Worm (Caenorhabditis elegans) whole organism, L1 larva: ENCODE data around the gene T25F10.3.

Experiments
- ces-1 ChIP-seq: fragments of 150-350 bp; optimal IDR thresholded peaks from 2 replicates; lab custom pipeline; 2014; ENCODE audit warnings: missing biosample characterization, missing genetic modification reagents, missing genetic modification characterization
- elt-2 ChIP-seq: sonication (generic microtip); optimal IDR thresholded peaks from 2 replicates; lab custom pipeline; 2016; ENCODE audit warnings: missing genetic modification characterization, mild to moderate bottlenecking, inconsistent platforms, missing compliant biosample characterization, missing genetic modification reagents
- hlh-17 ChIP-seq: fragments of 200-800 bp; sonication (Bioruptor generic); optimal IDR thresholded peaks from 2 replicates; lab custom pipeline; 2018; ENCODE audit warnings: missing genetic modification characterization, mild to moderate bottlenecking, missing compliant biosample characterization, moderate library complexity, borderline replicate concordance
- mdl-1 ChIP-seq, 2 experiments: fragments of 150-350 bp; optimal IDR thresholded peaks; 2 replicates each; lab custom pipeline; 2014 to 2017; ENCODE audit warnings: missing biosample characterization in 2 of 2, missing genetic modification characterization in 2 of 2, inconsistent platforms in 1 of 2
- nhr-12 ChIP-seq: sonication (generic microtip); optimal IDR thresholded peaks from 2 replicates; lab custom pipeline; 2017; ENCODE audit warnings: missing biosample characterization, missing genetic modification characterization
- nhr-76 ChIP-seq: sonication (generic microtip); optimal IDR thresholded peaks from 2 replicates; lab custom pipeline; 2017; ENCODE audit warnings: missing biosample characterization, missing genetic modification characterization

ce11 chrV:6792973-6793372 lies 48.1 kb downstream of the T25F10.3 start:
- TF ChIP-seq ces-1 = no peak
- no peak for TF ChIP-seq nhr-12 (tag; lab: Kevin White, UChicago)
- TF ChIP-seq mdl-1 (tag; optimal IDR thresholded peaks at IDR 0.05; lab: Kevin White, UChicago) = no peak
- no peak for TF ChIP-seq nhr-76 (tag; lab: Kevin White, UChicago)
- TF ChIP-seq elt-2 (tag; lab: Kevin White, UChicago) = no peak
- TF ChIP-seq hlh-17 (GFP tag; lab: Kevin White, UChicago) = no peak
